Worm (Caenorhabditis elegans): ENCODE results near the gene T07A5.1.

Gene T07A5.1

ce11 chrIII:10261256-10261655, 44.7 kb downstream of the T07A5.1 start:
- TF ChIP-seq ref-2 (tag; optimal IDR thresholded peaks at IDR 0.05): no peak
- TF ChIP-seq ztf-16 (tag; optimal IDR thresholded peaks at IDR 0.05): no peak
- TF ChIP-seq K02D7.2 (tag; optimal IDR thresholded peaks at IDR 0.05): no peak
- TF ChIP-seq eyg-1 (tag; optimal IDR thresholded peaks at IDR 0.05): no peak
- TF ChIP-seq rnt-1 (tag; optimal IDR thresholded peaks at IDR 0.05): no peak
- TF ChIP-seq ceh-45 (GFP tag; IDR thresholded peaks at IDR 0.05): no peak
- TF ChIP-seq ahr-1 (tag; optimal IDR thresholded peaks at IDR 0.05): no peak
- TF ChIP-seq C08G9.2 (tag; optimal IDR thresholded peaks at IDR 0.05): no peak
- no peak for TF ChIP-seq K09A11.1 (tag; optimal IDR thresholded peaks at IDR 0.05; ENCODE audit: insufficient read depth)

DNA sequence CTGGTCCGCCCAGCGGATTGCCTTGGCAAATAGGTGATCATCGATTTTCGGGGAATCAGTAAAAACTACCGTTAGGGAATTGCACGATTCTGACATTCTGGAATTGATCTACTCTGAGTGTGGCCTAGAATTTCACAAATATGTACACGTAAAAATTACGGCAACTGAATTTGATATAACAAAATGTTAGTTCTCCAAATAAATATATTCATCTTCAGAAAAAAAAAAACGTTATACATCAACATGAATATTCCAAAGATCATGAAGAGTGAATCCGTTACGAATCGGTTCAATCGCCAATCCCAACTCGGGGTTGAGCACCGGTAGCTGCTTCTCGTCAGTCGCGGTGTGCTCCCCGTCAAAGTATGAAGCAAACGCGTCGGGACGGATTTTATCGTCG, 47.4 kb downstream of the T07A5.1 start, which contains the start of gene rip-1:
Gene rip-1, minus strand, starts transcription at position 101 of the 400 bp plus-strand sequence.
- TF ChIP-seq ceh-34 (tag; optimal IDR thresholded peaks at IDR 0.05): no peak
- TF ChIP-seq fkh-10 (GFP tag; optimal IDR thresholded peaks at IDR 0.05): no peak
- no peak for TF ChIP-seq pat-9 (tag; optimal IDR thresholded peaks at IDR 0.05)
- no peak for TF ChIP-seq gmeb-2 (tag; optimal IDR thresholded peaks at IDR 0.05)
- no peak for TF ChIP-seq pha-4 (tag; optimal IDR thresholded peaks at IDR 0.05)
- TF ChIP-seq sox-4 (tag; optimal IDR thresholded peaks at IDR 0.05): no peak
- no peak for TF ChIP-seq pqm-1 (tag; optimal IDR thresholded peaks at IDR 0.05)
- no peak for TF ChIP-seq odd-2 (tag; optimal IDR thresholded peaks at IDR 0.05)
- TF ChIP-seq C38D4.7 (GFP tag; optimal IDR thresholded peaks at IDR 0.05): no peak
- no peak for TF ChIP-seq dmd-4 (tag; optimal IDR thresholded peaks at IDR 0.05; ENCODE audit: borderline replicate concordance)
- TF ChIP-seq dve-1 (tag; optimal IDR thresholded peaks at IDR 0.05): no peak
- TF ChIP-seq Y22D7AL.16 (tag; optimal IDR thresholded peaks at IDR 0.05): no peak
- TF ChIP-seq ceh-18 (tag; optimal IDR thresholded peaks at IDR 0.05): no peak
- TF ChIP-seq ceh-48 (tag; optimal IDR thresholded peaks at IDR 0.05): no peak

DNA sequence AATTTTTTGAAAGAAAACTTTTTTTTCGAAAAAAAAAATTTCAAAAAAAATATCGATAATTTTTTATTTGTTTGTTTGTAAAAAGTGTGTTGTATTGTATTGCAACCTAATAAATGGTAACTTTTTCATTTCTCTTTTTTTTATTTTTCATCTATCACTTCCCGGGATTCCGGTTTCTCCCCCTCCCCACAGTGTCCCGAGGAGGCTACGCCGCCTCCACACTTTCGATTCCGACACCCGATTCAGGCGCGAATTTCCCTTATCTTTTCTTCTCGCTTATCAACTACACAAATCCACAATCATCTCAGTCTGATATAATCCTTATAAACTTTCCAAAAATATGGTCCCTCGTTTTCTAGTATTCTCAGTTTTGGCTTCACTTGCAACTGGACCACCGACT, 51.4 kb downstream of the T07A5.1 start, which contains the start of gene R01H10.4:
Gene R01H10.4, plus strand, starts transcription at position 236 of the 400 bp plus-strand sequence.
- TF ChIP-seq nfya-1 (tag; optimal IDR thresholded peaks at IDR 0.05) (no peak), eyg-1 (tag; optimal IDR thresholded peaks at IDR 0.05) (no peak), pros-1 (tag; optimal IDR thresholded peaks at IDR 0.05) (no peak), unc-86 (tag; optimal IDR thresholded peaks at IDR 0.05) (no peak), pag-3 (tag; optimal IDR thresholded peaks at IDR 0.05; ENCODE audit: borderline replicate concordance) (no peak), unc-42 (tag; optimal IDR thresholded peaks at IDR 0.05) (no peak)

Data from whole organism, late embryonic.